Worm (Caenorhabditis elegans) whole organism, young adult: ENCODE results near the gene T02H6.6.

Experiments used
- B0035.1 ChIP-seq: sonication (generic microtip); optimal IDR thresholded peaks from 2 replicates; lab custom pipeline; 2016; ENCODE audit warnings: missing genetic modification characterization, mild to moderate bottlenecking, missing compliant biosample characterization, missing genotype, missing genetic modification reagents
- F33H1.4 ChIP-seq: fragments of 200-800 bp; sonication (Bioruptor generic); IDR thresholded peaks from 2 replicates; pipeline ENCODE4 v1.3.6; 2022; ENCODE audit warnings: missing genetic modification reagents, missing genetic modification characterization, missing compliant biosample characterization
- F37B4.10 ChIP-seq: fragments of 200-800 bp; sonication (Bioruptor generic); IDR thresholded peaks from 2 replicates; pipeline ENCODE4 v1.3.6; 2022; ENCODE audit warnings: missing genetic modification characterization, missing compliant biosample characterization
- F39B2.1 ChIP-seq: fragments of 200-800 bp; sonication (Bioruptor generic); IDR thresholded peaks from 2 replicates; pipeline ENCODE4 v1.3.6; 2022; ENCODE audit warnings: missing genetic modification reagents, missing genetic modification characterization, missing compliant biosample characterization
- K12H6.12 ChIP-seq: fragments of 200-800 bp; sonication (Bioruptor generic); optimal IDR thresholded peaks from 2 replicates; lab custom pipeline; 2018; ENCODE audit warnings: mild to moderate bottlenecking, missing genetic modification characterization, missing compliant biosample characterization
- T26A5.8 ChIP-seq: sonication (generic microtip); optimal IDR thresholded peaks from 2 replicates; lab custom pipeline; 2016; ENCODE audit warnings: missing genetic modification characterization, missing compliant biosample characterization
- Y56A3A.18 ChIP-seq: fragments of 200-800 bp; sonication (Bioruptor generic); IDR thresholded peaks from 2 replicates; pipeline ENCODE4 v1.3.6; 2022; ENCODE audit warnings: missing genetic modification reagents, missing genetic modification characterization, missing compliant biosample characterization
- Y67H2A.10 ChIP-seq: fragments of 200-800 bp; sonication (Bioruptor generic); conservative IDR thresholded peaks from 2 replicates; pipeline ENCODE4 v1.3.6; 2022; ENCODE audit warnings: missing genetic modification reagents, missing genetic modification characterization, missing compliant biosample characterization
- Y95B8A.8 ChIP-seq: fragments of 200-800 bp; sonication (Bioruptor generic); IDR thresholded peaks from 2 replicates; pipeline ENCODE4 v1.3.6; 2022; ENCODE audit warnings: missing genetic modification reagents, missing genetic modification characterization, missing compliant biosample characterization
- ama-1 ChIP-seq, 3 experiments: fragments of 150-350 bp in 1 of 3; sonication (generic microtip) in 2 of 3; optimal IDR thresholded peaks; 2 replicates each; lab custom pipeline; 2014 to 2018; ENCODE audit warnings: missing biosample characterization in 2 of 3, missing genetic modification characterization in 2 of 3, missing genetic modification reagents in 2 of 3
- aptf-2 ChIP-seq: fragments of 200-800 bp; sonication (Bioruptor generic); conservative IDR thresholded peaks from 2 replicates; pipeline ENCODE4 v1.3.6; 2022; ENCODE audit warnings: missing genetic modification reagents, missing genetic modification characterization, missing compliant biosample characterization
- aptf-3 ChIP-seq: fragments of 200-800 bp; sonication (Bioruptor generic); IDR thresholded peaks from 2 replicates; pipeline ENCODE4 v1.3.6; 2022; ENCODE audit warnings: missing genetic modification characterization, missing compliant biosample characterization
- atf-7 ChIP-seq: sonication (generic microtip); optimal IDR thresholded peaks from 2 replicates; lab custom pipeline; 2017; ENCODE audit warnings: mild to moderate bottlenecking, missing genetic modification characterization, missing compliant biosample characterization
- attf-3 ChIP-seq: fragments of 200-800 bp; sonication (Bioruptor generic); conservative IDR thresholded peaks from 2 replicates; pipeline ENCODE4 v1.3.6; 2022; ENCODE audit warnings: missing genetic modification reagents, missing genetic modification characterization, missing compliant biosample characterization
- ceh-100 ChIP-seq: fragments of 200-800 bp; sonication (Bioruptor generic); IDR thresholded peaks from 2 replicates; pipeline ENCODE4 v1.3.6; 2022; ENCODE audit warnings: missing genetic modification reagents, missing genetic modification characterization, missing compliant biosample characterization
- ceh-58 ChIP-seq: fragments of 200-800 bp; sonication (Bioruptor generic); IDR thresholded peaks from 2 replicates; pipeline ENCODE4 v1.3.6; 2022; ENCODE audit warnings: missing genetic modification characterization, missing compliant biosample characterization
- dpl-1 ChIP-seq: fragments of 150-350 bp; optimal IDR thresholded peaks from 2 replicates; lab custom pipeline; 2014; ENCODE audit warnings: missing biosample characterization, missing genetic modification reagents, missing genetic modification characterization
- egl-18 ChIP-seq: fragments of 200-800 bp; sonication (Bioruptor generic); IDR thresholded peaks from 2 replicates; pipeline ENCODE4 v1.3.6; 2022; ENCODE audit warnings: missing genetic modification reagents, missing genetic modification characterization, missing compliant biosample characterization
- ekl-4 ChIP-seq: fragments of 200-800 bp; sonication (Bioruptor generic); IDR thresholded peaks from 2 replicates; pipeline ENCODE4 v1.3.6; 2022; ENCODE audit warnings: missing genetic modification reagents, missing genetic modification characterization, missing compliant biosample characterization
- ets-4 ChIP-seq: fragments of 200-800 bp; sonication (Bioruptor generic); optimal IDR thresholded peaks from 2 replicates; lab custom pipeline; 2018; ENCODE audit warnings: mild to moderate bottlenecking, missing genetic modification characterization, missing compliant biosample characterization
- hlh-26 ChIP-seq: fragments of 200-800 bp; sonication (Bioruptor generic); conservative IDR thresholded peaks from 2 replicates; pipeline ENCODE4 v1.3.6; 2022; ENCODE audit warnings: missing genetic modification reagents, missing genetic modification characterization, missing compliant biosample characterization
- hmg-1.2 ChIP-seq: fragments of 200-800 bp; sonication (Bioruptor generic); IDR thresholded peaks from 2 replicates; pipeline ENCODE4 v1.3.6; 2022; ENCODE audit warnings: missing genetic modification reagents, missing genetic modification characterization, missing compliant biosample characterization
- hrde-1 ChIP-seq: sonication (generic microtip); optimal IDR thresholded peaks from 2 replicates; lab custom pipeline; 2016; ENCODE audit warnings: missing genetic modification characterization, mild to moderate bottlenecking, missing compliant biosample characterization, moderate library complexity, missing genotype, missing genetic modification reagents, borderline replicate concordance
- let-607 ChIP-seq, 2 experiments: fragments of 200-800 bp in 1 of 2; sonication (Bioruptor generic) in 1 of 2; sonication (generic microtip) in 1 of 2; optimal IDR thresholded peaks; 2 replicates each; lab custom pipeline; 2016 to 2018; ENCODE audit warnings: mild to moderate bottlenecking in 2 of 2, missing compliant biosample characterization in 2 of 2, missing genetic modification characterization in 2 of 2, moderate library complexity in 2 of 2, missing genotype in 1 of 2
- lin-40 ChIP-seq: sonication (generic microtip); optimal IDR thresholded peaks from 2 replicates; lab custom pipeline; 2016; ENCODE audit warnings: missing genetic modification characterization, mild to moderate bottlenecking, missing compliant biosample characterization, missing genotype, missing genetic modification reagents
- lsy-27 ChIP-seq: sonication (generic microtip); optimal IDR thresholded peaks from 2 replicates; lab custom pipeline; 2017; ENCODE audit warnings: missing genetic modification characterization, mild to moderate bottlenecking, missing compliant biosample characterization, antibody characterized with exemption, missing genotype, borderline replicate concordance; ENCODE audit not compliant: insufficient read depth
- madf-10 ChIP-seq: sonication (generic microtip); optimal IDR thresholded peaks from 2 replicates; lab custom pipeline; 2016; ENCODE audit warnings: mild to moderate bottlenecking, missing genetic modification characterization, missing compliant biosample characterization
- madf-8 ChIP-seq: fragments of 200-800 bp; sonication (Bioruptor generic); conservative IDR thresholded peaks from 2 replicates; pipeline ENCODE4 v1.3.6; 2022; ENCODE audit warnings: missing genetic modification reagents, missing genetic modification characterization, missing compliant biosample characterization
- nfya-2 ChIP-seq: fragments of 200-800 bp; sonication (Bioruptor generic); IDR thresholded peaks from 2 replicates; pipeline ENCODE4 v1.3.6; 2022; ENCODE audit warnings: missing genetic modification reagents, missing genetic modification characterization, missing compliant biosample characterization
- nhr-179 ChIP-seq: sonication (generic microtip); optimal IDR thresholded peaks from 2 replicates; lab custom pipeline; 2016; ENCODE audit warnings: mild to moderate bottlenecking, missing genetic modification characterization, missing compliant biosample characterization
- nhr-90 ChIP-seq: sonication (generic microtip); optimal IDR thresholded peaks from 2 replicates; lab custom pipeline; 2016; ENCODE audit warnings: missing genotype, mild to moderate bottlenecking, missing genetic modification characterization, missing compliant biosample characterization
- pbrm-1 ChIP-seq: fragments of 200-800 bp; sonication (Bioruptor generic); IDR thresholded peaks from 2 replicates; pipeline ENCODE4 v1.3.6; 2022; ENCODE audit warnings: missing genetic modification reagents, missing genetic modification characterization, missing compliant biosample characterization
- pha-4 ChIP-seq: fragments of 150-350 bp; sonication (generic microtip); optimal IDR thresholded peaks from 2 replicates; lab custom pipeline; 2014; ENCODE audit warnings: missing biosample characterization, missing genetic modification reagents, missing genetic modification characterization
- rcor-1 ChIP-seq: fragments of 200-800 bp; sonication (Bioruptor generic); IDR thresholded peaks from 2 replicates; pipeline ENCODE4 v1.3.6; 2022; ENCODE audit warnings: missing genetic modification reagents, missing genetic modification characterization, missing compliant biosample characterization
- repo-1 ChIP-seq: sonication (generic microtip); optimal IDR thresholded peaks from 2 replicates; lab custom pipeline; 2017; ENCODE audit warnings: mild to moderate bottlenecking, missing genetic modification characterization, missing compliant biosample characterization
- sdz-38 ChIP-seq: sonication (generic microtip); optimal IDR thresholded peaks from 2 replicates; lab custom pipeline; 2016; ENCODE audit warnings: missing genotype, missing genetic modification characterization, missing compliant biosample characterization
- sea-2 ChIP-seq: fragments of 200-800 bp; sonication (Bioruptor generic); IDR thresholded peaks from 2 replicates; pipeline ENCODE4 v1.3.6; 2022; ENCODE audit warnings: missing genetic modification characterization, missing compliant biosample characterization
- snpc-1.1 ChIP-seq: sonication (generic microtip); optimal IDR thresholded peaks from 2 replicates; lab custom pipeline; 2017; ENCODE audit warnings: missing genetic modification characterization, mild to moderate bottlenecking, missing compliant biosample characterization, antibody characterized with exemption, moderate library complexity, missing genotype, missing genetic modification reagents; ENCODE audit not compliant: insufficient read depth
- snpc-1.3 ChIP-seq: sonication (generic microtip); optimal IDR thresholded peaks from 2 replicates; lab custom pipeline; 2017; ENCODE audit warnings: missing genetic modification characterization, mild to moderate bottlenecking, missing compliant biosample characterization, antibody characterized with exemption, moderate library complexity, missing genotype, missing genetic modification reagents; ENCODE audit not compliant: insufficient read depth
- somi-1 ChIP-seq: fragments of 200-800 bp; sonication (Bioruptor generic); optimal IDR thresholded peaks from 2 replicates; lab custom pipeline; 2018; ENCODE audit warnings: mild to moderate bottlenecking, missing genetic modification characterization, missing compliant biosample characterization
- sptf-2 ChIP-seq: fragments of 200-800 bp; sonication (Bioruptor generic); optimal IDR thresholded peaks from 2 replicates; lab custom pipeline; 2018; ENCODE audit warnings: mild to moderate bottlenecking, missing genetic modification characterization, missing compliant biosample characterization
- tbp1 ChIP-seq: fragments of 200-800 bp; sonication (Bioruptor generic); optimal IDR thresholded peaks from 2 replicates; lab custom pipeline; 2018; ENCODE audit warnings: mild to moderate bottlenecking, missing genetic modification characterization, missing compliant biosample characterization
- unc-62 ChIP-seq: fragments of 150-350 bp; optimal IDR thresholded peaks from 2 replicates; lab custom pipeline; 2014; ENCODE audit warnings: missing biosample characterization, missing genetic modification reagents, missing genetic modification characterization
- ztf-25 ChIP-seq: fragments of 200-800 bp; sonication (Bioruptor generic); IDR thresholded peaks from 2 replicates; pipeline ENCODE4 v1.3.6; 2022; ENCODE audit warnings: missing genetic modification reagents, missing genetic modification characterization, missing compliant biosample characterization
- ztf-3 ChIP-seq: fragments of 200-800 bp; sonication (Bioruptor generic); optimal IDR thresholded peaks from 2 replicates; lab custom pipeline; 2018; ENCODE audit warnings: mild to moderate bottlenecking, missing genetic modification characterization, missing compliant biosample characterization

The T02H6.6 gene

ce11 chrII:661696-662095, 21.9 kb upstream of the T02H6.6 start, which contains the start of gene sri-45:
TSS of gene sri-45 (minus strand) at chrII:661796.
- TF ChIP-seq ekl-4 (GFP tag; lab: Robert Waterston, UW) (no peak), dpl-1 (no peak), B0035.1 (no peak), nhr-90 (tag; lab: Kevin White, UChicago) (no peak), ama-1 (optimal IDR thresholded peaks at IDR 0.05; lab: Kevin White, UChicago) (no peak), ama-1 (GFP tag; optimal IDR thresholded peaks at IDR 0.05; lab: Kevin White, UChicago) (no peak), aptf-2 (no peak)
- TF ChIP-seq, all 124 proteins: peak for 0

ce11 chrII:667864-668263, 15.7 kb upstream of the T02H6.6 start:
- no peak for TF ChIP-seq ceh-58 (GFP tag; lab: Robert Waterston, UW)
- TF ChIP-seq pbrm-1, result no peak
- TF ChIP-seq T26A5.8 (tag; lab: Kevin White, UChicago), result no peak
- TF ChIP-seq Y95B8A.8, result no peak
- TF ChIP-seq pha-4 (tag; lab: Kevin White, UChicago), result no peak
- no peak for TF ChIP-seq let-607 (tag; optimal IDR thresholded peaks at IDR 0.05; lab: Kevin White, UChicago)

ce11 chrII:671025-671424, 12.5 kb upstream of the T02H6.6 start, which contains the start of gene sri-46:
TSS of gene sri-46 (minus strand) at chrII:671125.
- no peak for TF ChIP-seq hlh-26
- no peak for TF ChIP-seq atf-7 (tag; lab: Kevin White, UChicago)
- no peak for TF ChIP-seq sdz-38 (tag; lab: Kevin White, UChicago)
- no peak for TF ChIP-seq lin-40 (tag; lab: Kevin White, UChicago)
- no peak for TF ChIP-seq F33H1.4 (GFP tag; lab: Robert Waterston, UW)
- no peak for TF ChIP-seq nfya-2
- TF ChIP-seq snpc-1.3 (tag; lab: Kevin White, UChicago), result no peak
- TF ChIP-seq nhr-179 (tag; lab: Kevin White, UChicago), result no peak
- no peak for TF ChIP-seq Y67H2A.10 (GFP tag; lab: Robert Waterston, UW)
- no peak for TF ChIP-seq madf-10
- no peak for TF ChIP-seq unc-62 (GFP tag; lab: Kevin White, UChicago)
- TF ChIP-seq madf-8 (GFP tag; lab: Robert Waterston, UW), result no peak
- TF ChIP-seq F39B2.1 (GFP tag; lab: Robert Waterston, UW), result no peak
- no peak for TF ChIP-seq F37B4.10
- no peak for TF ChIP-seq ztf-25 (GFP tag; lab: Robert Waterston, UW)
- TF ChIP-seq tbp1, result no peak
- no peak for TF ChIP-seq ztf-3 (GFP tag; lab: Kevin White, UChicago)
- no peak for TF ChIP-seq ceh-100 (GFP tag; lab: Robert Waterston, UW)

ce11 chrII:674116-674515, 9.5 kb upstream of the T02H6.6 start, which contains the start of gene Y39F10C.3:
TSS of gene Y39F10C.3 (plus strand) at chrII:674416.
- TF ChIP-seq aptf-3 (GFP tag; lab: Robert Waterston, UW) (no peak), ets-4 (GFP tag; lab: Kevin White, UChicago) (no peak), snpc-1.1 (tag; lab: Kevin White, UChicago) (no peak), F33H1.4 (GFP tag; lab: Robert Waterston, UW) (no peak), egl-18 (GFP tag; lab: Robert Waterston, UW) (no peak), sptf-2 (GFP tag; lab: Kevin White, UChicago) (no peak), hrde-1 (no peak), hmg-1.2 (no peak), somi-1 (GFP tag; lab: Kevin White, UChicago) (no peak), ceh-58 (GFP tag; lab: Robert Waterston, UW) (no peak), nhr-90 (tag; lab: Kevin White, UChicago) (no peak), lsy-27 (tag; lab: Kevin White, UChicago) (no peak), Y56A3A.18 (no peak), attf-3 (GFP tag; lab: Robert Waterston, UW) (no peak), repo-1 (tag; lab: Kevin White, UChicago) (no peak), rcor-1 (GFP tag; lab: Robert Waterston, UW) (no peak), T26A5.8 (tag; lab: Kevin White, UChicago) (no peak), sea-2 (GFP tag; lab: Robert Waterston, UW) (no peak), K12H6.12 (tag; lab: Kevin White, UChicago) (no peak)
